Worm (Caenorhabditis elegans) whole organism, L3 larva: ENCODE results near the gene F02E8.4.

ENCODE experiments used
- ceh-82 ChIP-seq: fragments of 150-350 bp; optimal IDR thresholded peaks from 2 replicates; lab custom pipeline; 2014; ENCODE audit warnings: missing biosample characterization, missing genetic modification characterization
- ceh-9 ChIP-seq: sonication (generic microtip); optimal IDR thresholded peaks from 2 replicates; lab custom pipeline; 2018; ENCODE audit warnings: missing biosample characterization, missing genetic modification characterization
- elt-3 ChIP-seq, 3 experiments: fragments of 150-350 bp in 1 of 3; sonication (generic microtip) in 2 of 3; optimal IDR thresholded peaks; 2 replicates in 2 of 3; 4 replicates in 1 of 3; lab custom pipeline; 2014 to 2017; ENCODE audit warnings: missing biosample characterization in 3 of 3, missing genetic modification characterization in 3 of 3
- fos-1 ChIP-seq: fragments of 150-350 bp; optimal IDR thresholded peaks from 2 replicates; lab custom pipeline; 2014; ENCODE audit warnings: missing biosample characterization, missing genetic modification characterization
- lin-39 ChIP-seq: fragments of 150-350 bp; optimal IDR thresholded peaks from 2 replicates; lab custom pipeline; 2018; ENCODE audit warnings: missing biosample characterization, missing genetic modification reagents, missing genetic modification characterization
- nfya-1 ChIP-seq: sonication (generic microtip); optimal IDR thresholded peaks from 2 replicates; lab custom pipeline; 2017; ENCODE audit warnings: missing genetic modification characterization, mild to moderate bottlenecking, missing compliant biosample characterization, antibody characterized with exemption, moderate library complexity; ENCODE audit not compliant: insufficient read depth
- nhr-237 ChIP-seq: fragments of 150-350 bp; optimal IDR thresholded peaks from 2 replicates; lab custom pipeline; 2014; ENCODE audit warnings: missing biosample characterization, missing genetic modification characterization
- snpc-4 ChIP-seq: fragments of 150-350 bp; optimal IDR thresholded peaks from 2 replicates; lab custom pipeline; 2014; ENCODE audit warnings: missing biosample characterization, missing genetic modification characterization
- unc-39 ChIP-seq: sonication (generic microtip); optimal IDR thresholded peaks from 4 replicates; lab custom pipeline; 2017; ENCODE audit warnings: missing biosample characterization, missing genetic modification characterization
- zag-1 ChIP-seq: fragments of 150-350 bp; optimal IDR thresholded peaks from 2 replicates; lab custom pipeline; 2014; ENCODE audit warnings: missing biosample characterization, missing genetic modification characterization
- ztf-11 ChIP-seq: fragments of 150-350 bp; optimal IDR thresholded peaks from 2 replicates; lab custom pipeline; 2014; ENCODE audit warnings: missing biosample characterization, missing genetic modification characterization
- ztf-4 ChIP-seq: fragments of 150-350 bp; optimal IDR thresholded peaks from 2 replicates; lab custom pipeline; 2014; ENCODE audit warnings: missing biosample characterization, missing genetic modification characterization

DNA sequence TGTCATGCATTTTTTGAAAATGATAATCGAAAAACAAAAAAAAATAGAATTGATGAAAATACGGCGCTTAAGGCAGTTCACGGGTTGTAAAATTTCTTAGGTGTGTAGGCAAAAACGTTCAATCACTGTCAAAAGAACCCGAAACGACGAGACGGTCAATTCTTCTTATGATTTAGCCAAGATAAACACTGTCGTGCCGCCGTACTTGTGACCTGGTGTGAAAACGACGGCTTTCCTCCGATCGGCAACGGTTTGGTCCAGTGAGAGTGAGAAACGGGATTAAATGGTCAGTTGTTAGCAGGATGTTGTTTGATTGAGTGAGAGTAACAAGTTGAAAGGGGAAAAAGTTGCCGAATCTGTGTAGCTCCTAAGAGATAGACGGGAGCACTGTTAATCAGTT is 30.2 kb downstream of the F02E8.4 start:
- TF ChIP-seq nfya-1 = no peak
- no peak for TF ChIP-seq snpc-4 (tag; lab: Kevin White, UChicago)
- no peak for TF ChIP-seq unc-39 (tag; lab: Kevin White, UChicago)
- no peak for TF ChIP-seq zag-1 (tag; lab: Kevin White, UChicago)
- no peak for TF ChIP-seq nhr-237
- TF ChIP-seq ceh-9 (tag; lab: Kevin White, UChicago) = no peak
- TF ChIP-seq fos-1 (tag; lab: Kevin White, UChicago) = no peak
- TF ChIP-seq ztf-11 (tag; lab: Kevin White, UChicago) = no peak
- TF ChIP-seq elt-3 (tag; optimal IDR thresholded peaks at IDR 0.05; lab: Kevin White, UChicago) = no peak
- TF ChIP-seq ztf-4 = no peak
- TF ChIP-seq lin-39 (tag; lab: Kevin White, UChicago) = peak; percentile 36
- TF ChIP-seq ceh-82 (tag; lab: Kevin White, UChicago) = no peak
